Fruit fly (Drosophila melanogaster) whole organism, embryonic: ENCODE results near the gene Rbf.

ENCODE experiments used
- CG10274 ChIP-seq: fragments of 200-800 bp; sonication (Bioruptor generic); optimal IDR thresholded peaks from 3 replicates; lab custom pipeline; 2017; ENCODE audit warnings: missing biosample characterization, mild to moderate bottlenecking, missing genetic modification characterization
- CG10979 ChIP-seq: fragments of 200-800 bp; sonication (Bioruptor generic); optimal IDR thresholded peaks from 2 replicates; lab custom pipeline; 2018; ENCODE audit warnings: missing biosample characterization, mild to moderate bottlenecking, missing genetic modification characterization, moderate library complexity
- CG11247 ChIP-seq: fragments of 200-800 bp; sonication (Bioruptor generic); IDR thresholded peaks from 2 replicates; pipeline ENCODE4 v1.3.6; 2022; ENCODE audit warnings: missing biosample characterization, missing genetic modification characterization
- CG13296 ChIP-seq: fragments of 200-800 bp; sonication (Bioruptor generic); optimal IDR thresholded peaks from 3 replicates; lab custom pipeline; 2018; ENCODE audit warnings: missing biosample characterization, mild to moderate bottlenecking, missing genetic modification characterization
- CG15514 ChIP-seq: fragments of 200-800 bp; sonication (Bioruptor generic); optimal IDR thresholded peaks from 3 replicates; lab custom pipeline; 2017; ENCODE audit warnings: missing biosample characterization, missing genetic modification characterization, mild to moderate bottlenecking, moderate library complexity, missing genetic modification reagents
- CG2129 ChIP-seq: fragments of 200-800 bp; sonication (Bioruptor generic); IDR thresholded peaks from 2 replicates; pipeline ENCODE4 v1.3.6; 2022; ENCODE audit warnings: missing biosample characterization, missing genetic modification characterization; ENCODE audit not compliant: partially characterized antibody
- CG2202 ChIP-seq: fragments of 200-800 bp; sonication (Bioruptor generic); optimal IDR thresholded peaks from 2 replicates; lab custom pipeline; 2018; ENCODE audit warnings: missing biosample characterization, mild to moderate bottlenecking, missing genetic modification characterization
- CG2712 ChIP-seq: fragments of 200-800 bp; optimal IDR thresholded peaks from 3 replicates; lab custom pipeline; 2019; ENCODE audit warnings: missing biosample characterization, mild to moderate bottlenecking, missing genetic modification characterization, moderate library complexity
- CG31224 ChIP-seq: fragments of 200-800 bp; sonication (Bioruptor generic); IDR thresholded peaks from 2 replicates; pipeline ENCODE4 v1.3.6; 2022; ENCODE audit warnings: missing biosample characterization, missing genetic modification characterization
- CG31388 ChIP-seq: fragments of 200-800 bp; sonication (Bioruptor generic); optimal IDR thresholded peaks from 2 replicates; lab custom pipeline; 2016; ENCODE audit warnings: missing biosample characterization, missing genetic modification characterization
- CG3407 ChIP-seq: fragments of 200-800 bp; sonication (Bioruptor generic); optimal IDR thresholded peaks from 2 replicates; lab custom pipeline; 2018; ENCODE audit warnings: missing biosample characterization, mild to moderate bottlenecking, missing genetic modification characterization
- CG3847 ChIP-seq: fragments of 200-800 bp; sonication (Bioruptor generic); IDR thresholded peaks from 2 replicates; pipeline ENCODE4 v1.3.6; 2022; ENCODE audit warnings: missing biosample characterization, missing genetic modification characterization
- CG8359 ChIP-seq: fragments of 200-800 bp; sonication (Bioruptor generic); optimal IDR thresholded peaks from 2 replicates; lab custom pipeline; 2017; ENCODE audit warnings: missing biosample characterization, mild to moderate bottlenecking, missing genetic modification characterization, borderline replicate concordance
- CG8388 ChIP-seq: fragments of 200-800 bp; sonication (Bioruptor generic); optimal IDR thresholded peaks from 2 replicates; lab custom pipeline; 2019; ENCODE audit warnings: missing biosample characterization, mild to moderate bottlenecking, missing genetic modification characterization, moderate library complexity
- CG8765 ChIP-seq: fragments of 200-800 bp; sonication (Bioruptor generic); IDR thresholded peaks from 2 replicates; pipeline ENCODE4 v1.3.6; 2022; ENCODE audit warnings: missing biosample characterization, missing genetic modification characterization
- CG8924 ChIP-seq: fragments of 200-800 bp; optimal IDR thresholded peaks from 3 replicates; lab custom pipeline; 2019; ENCODE audit warnings: missing biosample characterization, mild to moderate bottlenecking, missing genetic modification characterization, moderate library complexity
- CG9797 ChIP-seq: fragments of 200-800 bp; sonication (Bioruptor generic); optimal IDR thresholded peaks from 3 replicates; lab custom pipeline; 2018; ENCODE audit warnings: missing biosample characterization, mild to moderate bottlenecking, missing genetic modification characterization
- CoRest ChIP-seq: fragments of 200-800 bp; sonication (Bioruptor generic); optimal IDR thresholded peaks from 3 replicates; lab custom pipeline; 2018; ENCODE audit warnings: missing biosample characterization, mild to moderate bottlenecking, missing genetic modification characterization, moderate library complexity
- D ChIP-seq, 2 experiments: fragments of 200-800 bp in 1 of 2; fragments of >200 bp in 1 of 2; sonication (Bioruptor generic) in 1 of 2; optimal IDR thresholded peaks; 2 replicates in 1 of 2; 3 replicates in 1 of 2; lab custom pipeline; 2017; ENCODE audit warnings: mild to moderate bottlenecking in 1 of 2, missing biosample characterization in 1 of 2, missing genetic modification characterization in 1 of 2, missing genetic modification reagents in 1 of 2
- Dek ChIP-seq: fragments of 200-800 bp; sonication (Bioruptor generic); optimal IDR thresholded peaks from 3 replicates; lab custom pipeline; 2019; ENCODE audit warnings: missing biosample characterization, mild to moderate bottlenecking, missing genetic modification characterization, moderate library complexity
- Eip74EF ChIP-seq, 2 experiments: fragments of 200-800 bp in 1 of 2; fragments of >200 bp in 1 of 2; sonication (Bioruptor generic) in 1 of 2; optimal IDR thresholded peaks; 2 replicates each; lab custom pipeline; 2017 to 2019; ENCODE audit warnings: missing biosample characterization in 2 of 2, missing genetic modification characterization in 2 of 2, mild to moderate bottlenecking in 1 of 2, moderate library complexity in 1 of 2
- Fer1 ChIP-seq: fragments of 200-800 bp; sonication (Bioruptor generic); optimal IDR thresholded peaks from 2 replicates; lab custom pipeline; 2017; ENCODE audit warnings: missing biosample characterization, mild to moderate bottlenecking, missing genetic modification characterization
- Fer3 ChIP-seq: fragments of 200-800 bp; sonication (Bioruptor generic); optimal IDR thresholded peaks from 2 replicates; lab custom pipeline; 2018; ENCODE audit warnings: missing biosample characterization, mild to moderate bottlenecking, missing genetic modification characterization, moderate library complexity
- Hr78 ChIP-seq, 2 experiments: fragments of 200-800 bp in 1 of 2; fragments of >200 bp in 1 of 2; sonication (Bioruptor generic) in 1 of 2; optimal IDR thresholded peaks; 2 replicates each; lab custom pipeline; 2017 to 2019; ENCODE audit warnings: missing biosample characterization in 2 of 2, missing genetic modification characterization in 2 of 2, mild to moderate bottlenecking in 1 of 2, moderate library complexity in 1 of 2
- Mad ChIP-seq: fragments of 200-800 bp; sonication (Bioruptor generic); optimal IDR thresholded peaks from 2 replicates; lab custom pipeline; 2016; ENCODE audit warnings: missing biosample characterization, missing genetic modification characterization
- Oaz ChIP-seq: fragments of 200-800 bp; sonication (Bioruptor generic); IDR thresholded peaks from 2 replicates; pipeline ENCODE4 v1.3.6; 2022; ENCODE audit warnings: missing biosample characterization, missing genetic modification characterization
- Rx ChIP-seq: fragments of 200-800 bp; sonication (Bioruptor generic); IDR thresholded peaks from 2 replicates; pipeline ENCODE4 v1.3.6; 2022; ENCODE audit warnings: missing biosample characterization, missing genetic modification characterization
- Sry-β ChIP-seq: fragments of 200-800 bp; sonication (Bioruptor generic); optimal IDR thresholded peaks from 2 replicates; lab custom pipeline; 2018; ENCODE audit warnings: missing biosample characterization, mild to moderate bottlenecking, missing genetic modification characterization, moderate library complexity
- YL-1 ChIP-seq: fragments of 200-800 bp; sonication (Bioruptor generic); optimal IDR thresholded peaks from 3 replicates; lab custom pipeline; 2017; ENCODE audit warnings: missing biosample characterization, mild to moderate bottlenecking, missing genetic modification characterization
- ac ChIP-seq: fragments of 200-800 bp; sonication (Bioruptor generic); optimal IDR thresholded peaks from 3 replicates; lab custom pipeline; 2017; ENCODE audit warnings: missing biosample characterization, mild to moderate bottlenecking, missing genetic modification characterization
- bab2 ChIP-seq: fragments of 200-800 bp; sonication (Bioruptor generic); optimal IDR thresholded peaks from 2 replicates; lab custom pipeline; 2016; ENCODE audit warnings: missing biosample characterization, missing genetic modification characterization
- bcd ChIP-seq: fragments of 200-800 bp; sonication (Bioruptor generic); optimal IDR thresholded peaks from 2 replicates; lab custom pipeline; 2017; ENCODE audit warnings: missing biosample characterization, mild to moderate bottlenecking, missing genetic modification characterization
- chif ChIP-seq, 2 experiments: fragments of 200-800 bp; sonication (Bioruptor generic); optimal IDR thresholded peaks; 3 replicates each; lab custom pipeline; 2016; ENCODE audit warnings: missing biosample characterization in 2 of 2, missing genetic modification characterization in 2 of 2
- dm ChIP-seq: fragments of 200-800 bp; sonication (Bioruptor generic); optimal IDR thresholded peaks from 3 replicates; lab custom pipeline; 2016; ENCODE audit warnings: missing biosample characterization, missing genetic modification characterization
- dpn ChIP-seq, 2 experiments: fragments of 200-800 bp; sonication (Bioruptor generic); optimal IDR thresholded peaks; 3 replicates each; lab custom pipeline; 2016; ENCODE audit warnings: missing biosample characterization in 2 of 2, missing genetic modification characterization in 2 of 2
- emc ChIP-seq: fragments of 200-800 bp; sonication (Bioruptor generic); optimal IDR thresholded peaks from 2 replicates; lab custom pipeline; 2016; ENCODE audit warnings: missing biosample characterization, missing genetic modification characterization
- eyg ChIP-seq: fragments of 200-800 bp; sonication (Bioruptor generic); optimal IDR thresholded peaks from 3 replicates; lab custom pipeline; 2016; ENCODE audit warnings: missing biosample characterization, missing genetic modification characterization
- fru ChIP-seq: fragments of >200 bp; optimal IDR thresholded peaks from 2 replicates; lab custom pipeline; 2017
- luna ChIP-seq: fragments of 200-800 bp; sonication (Bioruptor generic); optimal IDR thresholded peaks from 2 replicates; lab custom pipeline; 2016; ENCODE audit warnings: missing biosample characterization, missing genetic modification characterization
- mld ChIP-seq: fragments of 200-800 bp; sonication (Bioruptor generic); IDR thresholded peaks from 3 replicates; pipeline ENCODE4 v1.3.6; 2022; ENCODE audit warnings: missing biosample characterization, missing genetic modification characterization; ENCODE audit not compliant: partially characterized antibody
- nau ChIP-seq: fragments of 200-800 bp; sonication (Bioruptor generic); optimal IDR thresholded peaks from 3 replicates; lab custom pipeline; 2017; ENCODE audit warnings: missing biosample characterization, mild to moderate bottlenecking, missing genetic modification characterization, missing genetic modification reagents
- nerfin-1 ChIP-seq: fragments of 200-800 bp; sonication (Bioruptor generic); optimal IDR thresholded peaks from 3 replicates; lab custom pipeline; 2019; ENCODE audit warnings: missing biosample characterization, mild to moderate bottlenecking, missing genetic modification characterization, moderate library complexity
- oc ChIP-seq: fragments of 200-800 bp; sonication (Bioruptor generic); optimal IDR thresholded peaks from 2 replicates; lab custom pipeline; 2018; ENCODE audit warnings: missing biosample characterization, mild to moderate bottlenecking, missing genetic modification characterization, moderate library complexity
- pita ChIP-seq: fragments of 200-800 bp; sonication (Bioruptor generic); optimal IDR thresholded peaks from 2 replicates; lab custom pipeline; 2017; ENCODE audit warnings: missing biosample characterization, mild to moderate bottlenecking, missing genetic modification characterization
- rib ChIP-seq: fragments of 200-800 bp; sonication (Bioruptor generic); IDR thresholded peaks from 2 replicates; pipeline ENCODE4 v1.3.6; 2022; ENCODE audit warnings: missing biosample characterization, missing genetic modification characterization
- sr ChIP-seq: fragments of 200-800 bp; sonication (Bioruptor generic); IDR thresholded peaks from 3 replicates; pipeline ENCODE4 v1.3.6; 2022; ENCODE audit warnings: missing biosample characterization, missing genetic modification characterization
- stwl ChIP-seq: fragments of 200-800 bp; sonication (Bioruptor generic); optimal IDR thresholded peaks from 3 replicates; lab custom pipeline; 2018; ENCODE audit warnings: missing biosample characterization, mild to moderate bottlenecking, missing genetic modification characterization, moderate library complexity
- tup ChIP-seq: fragments of 200-800 bp; sonication (Bioruptor generic); optimal IDR thresholded peaks from 2 replicates; lab custom pipeline; 2016; ENCODE audit warnings: missing biosample characterization, mild to moderate bottlenecking, missing genetic modification characterization, moderate library complexity

Rbf gene

DNA sequence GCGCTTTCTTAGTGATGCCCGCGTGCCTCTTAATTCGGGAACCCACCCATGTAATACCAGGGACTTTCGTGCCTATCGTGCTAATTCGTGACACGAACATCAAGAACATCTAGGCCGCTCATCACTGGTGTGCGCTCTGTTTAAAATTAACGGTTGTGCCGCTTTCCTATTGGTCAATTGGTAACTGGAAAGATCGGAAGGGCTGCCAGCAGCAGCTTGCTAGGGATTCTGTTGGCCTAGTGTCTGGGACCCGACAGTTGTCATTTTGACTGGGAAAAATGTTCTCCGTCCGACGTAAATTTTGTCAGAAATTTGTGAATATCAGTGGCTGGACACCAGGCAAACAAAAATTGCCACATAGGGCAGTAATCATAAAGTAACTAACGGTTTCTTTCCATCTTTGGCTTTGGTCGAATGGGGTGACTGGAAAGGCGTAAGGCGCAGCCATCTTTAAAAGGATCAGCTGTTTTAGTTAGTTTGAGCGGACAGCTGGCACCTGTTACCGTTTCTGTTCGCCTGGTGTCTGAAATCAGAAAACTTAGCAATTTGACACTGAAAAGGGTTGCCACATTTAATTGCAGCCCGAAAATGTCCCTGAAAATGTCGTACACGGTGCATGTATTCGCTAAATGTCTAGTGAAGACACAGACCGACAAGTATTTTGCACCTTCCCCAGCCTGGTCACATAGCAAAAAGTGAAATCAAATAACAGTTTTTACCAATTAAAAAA, 42.2 kb downstream of the Rbf start, which contains the start of gene CG5273:
TSS of gene CG5273 (plus strand) at position 703 of the 730 bp plus-strand sequence.
- TF ChIP-seq fru (lab: Kevin White, UChicago) (no peak), Oaz (no peak), Rx (GFP tag; lab: Robert Waterston, UW) (no peak), sr (GFP tag; lab: Robert Waterston, UW) (no peak), CG8924 (tag; lab: Kevin White, UChicago) (peak; percentile 31), dpn (GFP tag; optimal IDR thresholded peaks at IDR 0.05; lab: Kevin White, UChicago) (peak in 1 of 2 experiments; percentile 18), CG9797 (peak; percentile 98), stwl (peak; percentile 52), CG31388 (GFP tag; lab: Kevin White, UChicago) (no peak), nau (GFP tag; lab: Kevin White, UChicago) (no peak), Fer3 (tag; lab: Kevin White, UChicago) (no peak), dm (GFP tag; lab: Kevin White, UChicago) (no peak), Fer1 (GFP tag; lab: Kevin White, UChicago) (no peak), rib (GFP tag; lab: Robert Waterston, UW) (no peak), Hr78 (GFP tag; optimal IDR thresholded peaks at IDR 0.05; lab: Kevin White, UChicago) (no peak), Eip74EF (GFP tag; optimal IDR thresholded peaks at IDR 0.05; lab: Kevin White, UChicago) (no peak), CG8359 (GFP tag; lab: Kevin White, UChicago) (no peak), Mad (GFP tag; lab: Kevin White, UChicago) (peak; percentile 19), bab2 (GFP tag; lab: Kevin White, UChicago) (no peak), D (optimal IDR thresholded peaks at IDR 0.05; lab: Kevin White, UChicago) (no peak), D (GFP tag; optimal IDR thresholded peaks at IDR 0.05; lab: Kevin White, UChicago) (no peak), CG15514 (peak; percentile 84), CG2712 (tag; lab: Kevin White, UChicago) (peak; percentile 34), oc (tag; lab: Kevin White, UChicago) (peak; percentile 11), tup (GFP tag; lab: Kevin White, UChicago) (no peak), CG3407 (no peak), CoRest (tag; lab: Kevin White, UChicago) (peak; percentile 31), CG11247 (no peak), luna (GFP tag; lab: Kevin White, UChicago) (no peak), Sry-β (GFP tag; lab: Kevin White, UChicago) (peak; percentile 95), CG31224 (GFP tag; lab: Robert Waterston, UW) (peak; percentile 98), chif (GFP tag; optimal IDR thresholded peaks at IDR 0.05; lab: Kevin White, UChicago) (no peak), emc (no peak), CG10979 (tag; lab: Kevin White, UChicago) (no peak), nerfin-1 (tag; lab: Kevin White, UChicago) (no peak), CG13296 (GFP tag; lab: Kevin White, UChicago) (no peak), CG2202 (tag; lab: Kevin White, UChicago) (no peak), ac (GFP tag; lab: Kevin White, UChicago) (no peak), CG8388 (GFP tag; lab: Kevin White, UChicago) (no peak), YL-1 (GFP tag; lab: Kevin White, UChicago) (peak; percentile 56), CG8765 (GFP tag; lab: Robert Waterston, UW) (no peak), CG10274 (GFP tag; lab: Kevin White, UChicago) (no peak), mld (GFP tag; lab: Robert Waterston, UW) (peak; percentile 94), pita (GFP tag; lab: Kevin White, UChicago) (peak; percentile 94), bcd (GFP tag; lab: Kevin White, UChicago) (peak; percentile 1), eyg (GFP tag; lab: Kevin White, UChicago) (no peak), CG2129 (GFP tag; lab: Robert Waterston, UW) (peak; percentile 99), Dek (tag; lab: Kevin White, UChicago) (peak; percentile 56), CG3847 (GFP tag; lab: Robert Waterston, UW) (peak; percentile 61; the same call in 1 of the 2 replicates)
